Worm (Caenorhabditis elegans) whole organism, late embryonic: Measurements from ENCODE around the gene C50B8.6.

Experiments
- ama-1 ChIP-seq: fragments of 150-350 bp; optimal IDR thresholded peaks from 2 replicates; lab custom pipeline; 2014
- dmd-4 ChIP-seq: sonication (generic microtip); optimal IDR thresholded peaks from 2 replicates; lab custom pipeline; 2016; ENCODE audit warnings: borderline replicate concordance, missing genetic modification characterization, missing compliant biosample characterization
- hlh-6 ChIP-seq: sonication (generic microtip); optimal IDR thresholded peaks from 2 replicates; lab custom pipeline; 2016; ENCODE audit warnings: missing genotype, missing genetic modification characterization, missing compliant biosample characterization
- nfya-1 ChIP-seq: sonication (generic microtip); optimal IDR thresholded peaks from 2 replicates; lab custom pipeline; 2017; ENCODE audit warnings: missing genetic modification characterization, mild to moderate bottlenecking, missing compliant biosample characterization, antibody characterized with exemption, moderate library complexity
- pax-1 ChIP-seq: fragments of 150-350 bp; optimal IDR thresholded peaks from 2 replicates; lab custom pipeline; 2014; ENCODE audit warnings: missing biosample characterization, missing genetic modification characterization
- pha-4 ChIP-seq: fragments of 150-350 bp; optimal IDR thresholded peaks from 2 replicates; lab custom pipeline; 2018; ENCODE audit warnings: missing biosample characterization, missing genetic modification reagents, missing genetic modification characterization
- tbx-2 ChIP-seq: sonication (generic microtip); optimal IDR thresholded peaks from 2 replicates; lab custom pipeline; 2016; ENCODE audit warnings: missing genetic modification characterization, missing compliant biosample characterization
- tbx-7 ChIP-seq: sonication (generic microtip); optimal IDR thresholded peaks from 2 replicates; lab custom pipeline; 2016; ENCODE audit warnings: missing genotype, missing genetic modification characterization, missing compliant biosample characterization

DNA sequence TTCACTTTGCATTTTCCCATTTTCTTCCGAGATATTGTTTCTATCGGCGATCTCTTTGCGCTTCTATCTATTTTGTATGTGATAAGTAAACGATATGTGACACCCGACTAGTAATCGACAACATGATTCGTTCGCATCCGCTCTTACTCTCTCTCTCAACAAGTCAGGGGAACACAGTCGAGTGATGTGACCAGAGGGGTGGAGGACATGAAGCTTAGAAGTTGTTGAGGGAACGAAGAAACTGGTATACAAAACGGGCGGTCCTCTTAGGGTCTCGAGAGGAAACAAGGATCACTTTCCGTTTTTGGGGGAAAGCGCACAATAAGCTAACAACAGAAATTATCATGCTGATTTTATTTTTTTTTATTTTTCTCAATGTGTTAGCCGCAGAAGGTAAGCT, 14.3 kb downstream of the C50B8.6 start, which contains the start of gene F53F4.4:
- no peak for TF ChIP-seq tbx-2 (tag; lab: Kevin White, UChicago)
- TF ChIP-seq hlh-6 (tag; lab: Kevin White, UChicago): no peak
- TF ChIP-seq dmd-4 (tag; lab: Kevin White, UChicago): no peak
- TF ChIP-seq pha-4 (tag; lab: Kevin White, UChicago): no peak
- no peak for TF ChIP-seq nfya-1
- no peak for TF ChIP-seq tbx-7 (tag; lab: Kevin White, UChicago)
- no peak for TF ChIP-seq pax-1
- TF ChIP-seq ama-1: no peak
